Worm (Caenorhabditis elegans) whole organism, L4 larva: ENCODE results near the gene F09E10.5.

Experiments used
- F37D6.2 ChIP-seq: sonication (generic microtip); optimal IDR thresholded peaks from 2 replicates; lab custom pipeline; 2016; ENCODE audit warnings: mild to moderate bottlenecking, missing genetic modification characterization, missing compliant biosample characterization
- T26A8.4 ChIP-seq: fragments of 200-800 bp; sonication (Bioruptor generic); IDR thresholded peaks from 2 replicates; pipeline ENCODE4 v1.3.6; 2022; ENCODE audit warnings: missing genetic modification characterization, missing compliant biosample characterization
- Y48G9A.11 ChIP-seq: fragments of 200-800 bp; sonication (Bioruptor generic); IDR thresholded peaks from 2 replicates; pipeline ENCODE4 v1.3.6; 2022; ENCODE audit warnings: missing genetic modification reagents, missing genetic modification characterization, missing compliant biosample characterization
- Y75B8A.6 ChIP-seq: fragments of 200-800 bp; sonication (Bioruptor generic); IDR thresholded peaks from 2 replicates; pipeline ENCODE4 v1.3.6; 2022; ENCODE audit warnings: missing genetic modification reagents, missing genetic modification characterization, missing compliant biosample characterization
- arid-1 ChIP-seq: fragments of 200-800 bp; sonication (Bioruptor generic); conservative IDR thresholded peaks from 2 replicates; pipeline ENCODE4 v1.3.6; 2022; ENCODE audit warnings: missing genetic modification reagents, missing genetic modification characterization, missing compliant biosample characterization
- ceh-32 ChIP-seq: sonication (generic microtip); optimal IDR thresholded peaks from 2 replicates; lab custom pipeline; 2016; ENCODE audit warnings: mild to moderate bottlenecking, missing genetic modification characterization, missing compliant biosample characterization; ENCODE audit not compliant: poor library complexity
- ceh-82 ChIP-seq: sonication (generic microtip); optimal IDR thresholded peaks from 2 replicates; lab custom pipeline; 2017; ENCODE audit warnings: missing biosample characterization, missing genetic modification characterization
- ctbp-1 ChIP-seq: fragments of 200-800 bp; sonication (Bioruptor generic); IDR thresholded peaks from 2 replicates; pipeline ENCODE4 v1.3.6; 2022; ENCODE audit warnings: missing genetic modification reagents, missing genetic modification characterization, missing compliant biosample characterization
- daf-8 ChIP-seq: fragments of 200-800 bp; sonication (Bioruptor generic); IDR thresholded peaks from 2 replicates; pipeline ENCODE4 v1.3.6; 2022; ENCODE audit warnings: missing genetic modification characterization, missing compliant biosample characterization
- dmd-6 ChIP-seq: fragments of 200-800 bp; sonication (Bioruptor generic); IDR thresholded peaks from 2 replicates; pipeline ENCODE4 v1.3.6; 2022; ENCODE audit warnings: missing genetic modification reagents, missing genetic modification characterization, missing compliant biosample characterization
- dmd-8 ChIP-seq: fragments of 200-800 bp; sonication (Bioruptor generic); IDR thresholded peaks from 2 replicates; pipeline ENCODE4 v1.3.6; 2022; ENCODE audit warnings: missing genetic modification characterization, missing compliant biosample characterization
- dmd-9 ChIP-seq: fragments of 200-800 bp; sonication (Bioruptor generic); IDR thresholded peaks from 2 replicates; pipeline ENCODE4 v1.3.6; 2022; ENCODE audit warnings: missing genetic modification reagents, missing genetic modification characterization, missing compliant biosample characterization
- dpl-1 ChIP-seq: fragments of 150-350 bp; optimal IDR thresholded peaks from 2 replicates; lab custom pipeline; 2014; ENCODE audit warnings: missing biosample characterization, missing genetic modification reagents, missing genetic modification characterization
- duxl-1 ChIP-seq: sonication (generic microtip); optimal IDR thresholded peaks from 2 replicates; lab custom pipeline; 2016; ENCODE audit warnings: mild to moderate bottlenecking, missing genetic modification characterization, moderate library complexity, missing compliant biosample characterization; ENCODE audit not compliant: poor library complexity
- dve-1 ChIP-seq: sonication (generic microtip); optimal IDR thresholded peaks from 2 replicates; lab custom pipeline; 2017; ENCODE audit warnings: antibody characterized with exemption, mild to moderate bottlenecking, missing genetic modification characterization, missing compliant biosample characterization; ENCODE audit not compliant: insufficient read depth
- egl-27 ChIP-seq: sonication (generic microtip); optimal IDR thresholded peaks from 3 replicates; lab custom pipeline; 2017; ENCODE audit warnings: missing biosample characterization, missing genetic modification reagents, missing genetic modification characterization
- fos-1 ChIP-seq: fragments of 150-350 bp; optimal IDR thresholded peaks from 2 replicates; lab custom pipeline; 2014; ENCODE audit warnings: missing biosample characterization, missing genetic modification characterization
- hlh-30 ChIP-seq: sonication (generic microtip); optimal IDR thresholded peaks from 2 replicates; lab custom pipeline; 2017; ENCODE audit warnings: antibody characterized with exemption, mild to moderate bottlenecking, missing genetic modification characterization, missing compliant biosample characterization; ENCODE audit not compliant: insufficient read depth
- hmg-1.1 ChIP-seq: fragments of 200-800 bp; sonication (Bioruptor generic); IDR thresholded peaks from 2 replicates; pipeline ENCODE4 v1.3.6; 2022; ENCODE audit warnings: missing genetic modification reagents, missing genetic modification characterization, missing compliant biosample characterization
- lim-7 ChIP-seq: fragments of 200-800 bp; sonication (Bioruptor generic); IDR thresholded peaks from 2 replicates; pipeline ENCODE4 v1.3.6; 2022; ENCODE audit warnings: missing genetic modification characterization, missing compliant biosample characterization
- lin-1 ChIP-seq: fragments of 200-800 bp; sonication (Bioruptor generic); IDR thresholded peaks from 2 replicates; pipeline ENCODE4 v1.3.6; 2022; ENCODE audit warnings: missing genetic modification reagents, missing genetic modification characterization, missing compliant biosample characterization
- lin-13 ChIP-seq: fragments of 150-350 bp; optimal IDR thresholded peaks from 2 replicates; lab custom pipeline; 2014; ENCODE audit warnings: missing biosample characterization, missing genetic modification reagents, missing genetic modification characterization
- madf-9 ChIP-seq: fragments of 200-800 bp; sonication (Bioruptor generic); conservative IDR thresholded peaks from 2 replicates; pipeline ENCODE4 v1.3.6; 2022; ENCODE audit warnings: missing genetic modification reagents, missing genetic modification characterization, missing compliant biosample characterization
- mdt-29 ChIP-seq: fragments of 200-800 bp; sonication (Bioruptor generic); IDR thresholded peaks from 2 replicates; pipeline ENCODE4 v1.3.6; 2022; ENCODE audit warnings: missing genetic modification reagents, missing genetic modification characterization, missing compliant biosample characterization
- mep-1 ChIP-seq: fragments of 150-350 bp; sonication (generic microtip); optimal IDR thresholded peaks from 3 replicates; lab custom pipeline; 2014; ENCODE audit warnings: missing biosample characterization, missing genetic modification characterization
- mxl-2 ChIP-seq: fragments of 200-800 bp; sonication (Bioruptor generic); conservative IDR thresholded peaks from 2 replicates; pipeline ENCODE4 v1.3.6; 2022; ENCODE audit warnings: missing genetic modification reagents, missing genetic modification characterization, missing compliant biosample characterization
- nhr-10 ChIP-seq: fragments of 150-350 bp; optimal IDR thresholded peaks from 2 replicates; lab custom pipeline; 2014; ENCODE audit warnings: missing biosample characterization, missing genetic modification characterization
- nhr-102 ChIP-seq: sonication (generic microtip); optimal IDR thresholded peaks from 2 replicates; lab custom pipeline; 2016; ENCODE audit warnings: mild to moderate bottlenecking, missing genetic modification characterization, moderate library complexity, missing compliant biosample characterization
- nhr-111 ChIP-seq: fragments of 200-800 bp; sonication (Bioruptor generic); optimal IDR thresholded peaks from 2 replicates; lab custom pipeline; 2018; ENCODE audit warnings: mild to moderate bottlenecking, missing genetic modification characterization, missing compliant biosample characterization
- nhr-25 ChIP-seq: sonication (generic microtip); optimal IDR thresholded peaks from 2 replicates; lab custom pipeline; 2017; ENCODE audit warnings: missing genetic modification characterization, mild to moderate bottlenecking, missing compliant biosample characterization, antibody characterized with exemption, moderate library complexity, borderline replicate concordance; ENCODE audit not compliant: insufficient read depth
- nhr-41 ChIP-seq: fragments of 200-800 bp; sonication (Bioruptor generic); IDR thresholded peaks from 2 replicates; pipeline ENCODE4 v1.3.6; 2022; ENCODE audit warnings: missing genetic modification reagents, missing genetic modification characterization, missing compliant biosample characterization
- nhr-48 ChIP-seq: sonication (generic microtip); optimal IDR thresholded peaks from 2 replicates; lab custom pipeline; 2016; ENCODE audit warnings: mild to moderate bottlenecking, missing genetic modification characterization, missing compliant biosample characterization
- nhr-6 ChIP-seq: fragments of 150-350 bp; optimal IDR thresholded peaks from 2 replicates; lab custom pipeline; 2014; ENCODE audit warnings: missing biosample characterization, missing genetic modification characterization
- pha-4 ChIP-seq, 2 experiments: fragments of 150-350 bp in 1 of 2; fragments of 200-800 bp in 1 of 2; sonication (Bioruptor generic) in 1 of 2; IDR thresholded peaks in 1 of 2; optimal IDR thresholded peaks in 1 of 2; 2 replicates each; pipeline versions ENCODE4 v1.3.6 to Lab custom; 2014 to 2022; ENCODE audit warnings: missing genetic modification characterization in 2 of 2, missing genetic modification reagents in 2 of 2, missing biosample characterization in 1 of 2, missing compliant biosample characterization in 1 of 2
- rbr-2 ChIP-seq: sonication (generic microtip); optimal IDR thresholded peaks from 2 replicates; lab custom pipeline; 2016; ENCODE audit warnings: missing genotype, missing genetic modification characterization, missing compliant biosample characterization
- saeg-2 ChIP-seq: fragments of 200-800 bp; sonication (Bioruptor generic); IDR thresholded peaks from 2 replicates; pipeline ENCODE4 v1.3.6; 2022; ENCODE audit warnings: missing genetic modification reagents, missing genetic modification characterization, missing compliant biosample characterization
- sdz-12 ChIP-seq: fragments of 200-800 bp; sonication (Bioruptor generic); optimal IDR thresholded peaks from 2 replicates; lab custom pipeline; 2018; ENCODE audit warnings: mild to moderate bottlenecking, missing genetic modification characterization, missing compliant biosample characterization
- tra-1 ChIP-seq: fragments of 200-800 bp; sonication (Bioruptor generic); IDR thresholded peaks from 2 replicates; pipeline ENCODE4 v1.3.6; 2022; ENCODE audit warnings: missing genetic modification reagents, missing genetic modification characterization, missing compliant biosample characterization
- unc-39 ChIP-seq: sonication (generic microtip); optimal IDR thresholded peaks from 2 replicates; lab custom pipeline; 2017; ENCODE audit warnings: missing biosample characterization, missing genetic modification characterization
- unc-62 ChIP-seq, 3 experiments: fragments of 150-350 bp in 1 of 3; sonication (generic microtip); optimal IDR thresholded peaks in 2 of 3; peaks in 1 of 3; 1 replicate in 1 of 3; 2 replicates in 2 of 3; lab custom pipeline; 2014 to 2017; ENCODE audit warnings: missing biosample characterization in 3 of 3, missing genetic modification characterization in 3 of 3, missing genetic modification reagents in 3 of 3, missing genotype in 1 of 3
- vab-7 ChIP-seq: fragments of 200-800 bp; sonication (Bioruptor generic); IDR thresholded peaks from 2 replicates; pipeline ENCODE4 v1.3.6; 2022; ENCODE audit warnings: missing genetic modification reagents, missing genetic modification characterization, missing compliant biosample characterization
- zag-1 ChIP-seq: fragments of 150-350 bp; optimal IDR thresholded peaks from 2 replicates; lab custom pipeline; 2014; ENCODE audit warnings: missing biosample characterization, missing genetic modification characterization
- zfp-3 ChIP-seq: fragments of 200-800 bp; sonication (Bioruptor generic); conservative IDR thresholded peaks from 2 replicates; pipeline ENCODE4 v1.3.6; 2022; ENCODE audit warnings: missing genetic modification reagents, missing genetic modification characterization, missing compliant biosample characterization
- zip-11 ChIP-seq: fragments of 200-800 bp; sonication (Bioruptor generic); IDR thresholded peaks from 2 replicates; pipeline ENCODE4 v1.3.6; 2022; ENCODE audit warnings: missing genetic modification characterization, missing compliant biosample characterization

The F09E10.5 gene

DNA sequence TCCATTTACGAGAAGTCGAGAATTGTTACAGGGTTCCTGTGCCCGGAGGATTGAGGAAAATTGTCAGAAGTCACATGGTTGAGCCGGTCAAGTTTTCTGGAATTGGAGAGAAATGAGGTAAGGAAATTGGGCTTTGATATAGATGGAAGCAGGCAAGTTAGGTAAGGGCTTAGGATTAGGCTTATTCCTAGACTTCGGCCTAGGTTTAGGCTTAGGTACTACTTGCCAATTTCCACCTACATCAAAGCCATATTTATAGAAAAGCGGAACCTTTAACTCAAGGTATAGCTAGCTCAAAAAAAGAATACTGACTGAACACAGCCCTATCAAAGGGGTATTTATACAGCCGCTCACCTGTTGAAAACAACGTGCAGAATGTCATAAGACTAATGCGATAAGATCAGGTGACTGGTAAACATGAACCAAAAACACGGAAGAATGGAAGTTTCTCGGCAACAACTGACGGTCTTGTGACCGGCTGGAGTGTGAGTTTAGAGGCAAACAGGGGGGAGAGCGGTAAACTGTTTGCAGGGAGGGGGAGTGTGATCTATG, 10.4 kb upstream of the F09E10.5 start (continued):
- TF ChIP-seq nhr-10 (tag; lab: Kevin White, UChicago): peak; percentile 82
- no peak for TF ChIP-seq zip-11 (GFP tag; lab: Robert Waterston, UW)
- TF ChIP-seq egl-27 (tag; lab: Kevin White, UChicago): no peak
- TF ChIP-seq lin-1 (GFP tag; lab: Robert Waterston, UW): peak; percentile 57; the same call in 1 of the 2 replicates
- TF ChIP-seq duxl-1 (tag; lab: Kevin White, UChicago): no peak
- TF ChIP-seq mep-1: peak; percentile 85
- peak; percentile 89 for TF ChIP-seq dmd-6 (GFP tag; lab: Robert Waterston, UW)
- TF ChIP-seq dpl-1: peak; percentile 18
- peak; percentile 99 for TF ChIP-seq hlh-30 (tag; lab: Kevin White, UChicago)
- TF ChIP-seq nhr-25 (tag; lab: Kevin White, UChicago): peak; percentile 45
- TF ChIP-seq tra-1: peak; percentile 81
- peak; percentile 54; the same call in 1 of the 2 replicates for TF ChIP-seq Y75B8A.6 (GFP tag; lab: Robert Waterston, UW)
- peak in 1 of 2 experiments; percentile 100 for TF ChIP-seq unc-62 (GFP tag; optimal IDR thresholded peaks at IDR 0.05 in 1 of 2; lab: Kevin White, UChicago)
- TF ChIP-seq unc-62 (tag; optimal IDR thresholded peaks at IDR 0.05; lab: Kevin White, UChicago): no peak
- TF ChIP-seq dmd-9 (GFP tag; lab: Robert Waterston, UW): no peak
- no peak for TF ChIP-seq dmd-8 (GFP tag; lab: Robert Waterston, UW)
- peak; percentile 12 for TF ChIP-seq sdz-12
- no peak for TF ChIP-seq Y48G9A.11 (GFP tag; lab: Robert Waterston, UW)
- TF ChIP-seq rbr-2 (tag; lab: Kevin White, UChicago): no peak
- no peak for TF ChIP-seq zfp-3 (GFP tag; lab: Robert Waterston, UW)
- peak; percentile 84 for TF ChIP-seq nhr-102 (tag; lab: Kevin White, UChicago)
- 0 out of 2 replicates have a peak, but pooled peaks have one; percentile 56 for TF ChIP-seq T26A8.4 (GFP tag; lab: Robert Waterston, UW)
- peak; percentile 53 for TF ChIP-seq fos-1
- TF ChIP-seq, all 104 proteins: peak for 40

DNA sequence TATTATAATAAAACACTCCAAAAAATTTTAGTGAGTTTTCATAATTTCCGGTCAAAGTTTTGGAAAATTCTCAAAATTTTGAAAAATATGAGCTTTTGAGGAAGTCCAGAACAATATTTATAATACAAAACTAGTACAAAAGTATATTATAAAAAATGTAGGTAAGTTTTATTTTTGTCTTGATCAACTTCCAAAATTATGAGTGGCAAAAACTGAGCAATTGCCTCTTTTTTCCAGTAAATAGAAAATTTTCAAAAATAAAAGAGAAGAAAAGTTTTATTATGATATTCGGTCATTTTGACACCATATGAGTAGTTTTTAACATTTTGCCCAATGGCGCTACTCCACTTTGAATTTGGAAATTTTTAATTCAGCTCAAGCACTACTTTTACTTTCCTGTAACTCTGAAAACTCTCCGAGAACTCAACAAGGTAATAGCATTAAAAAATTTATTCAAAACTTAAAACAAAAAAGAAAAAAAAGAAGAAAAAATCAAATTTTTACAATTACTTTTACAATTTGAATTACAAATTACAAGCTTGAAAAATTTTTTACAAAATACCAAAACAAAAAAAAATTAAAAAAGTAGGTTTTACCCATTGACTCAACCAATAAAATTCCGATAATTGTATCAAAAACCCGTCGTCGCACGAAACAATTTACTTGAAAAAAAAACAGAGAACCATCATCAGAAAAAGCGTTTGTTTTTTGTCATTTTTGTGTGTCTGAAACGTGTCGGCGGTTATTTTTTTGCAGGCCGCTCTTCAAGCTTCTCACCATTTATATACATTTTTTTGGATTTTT, 9.7 kb upstream of the F09E10.5 start:
- TF ChIP-seq madf-9 (GFP tag; lab: Robert Waterston, UW) (no peak), nhr-10 (tag; lab: Kevin White, UChicago) (peak; percentile 84), lin-13 (no peak), unc-39 (no peak), ceh-32 (tag; lab: Kevin White, UChicago) (no peak), zag-1 (tag; lab: Kevin White, UChicago) (no peak), nhr-111 (GFP tag; lab: Kevin White, UChicago) (peak; percentile 52), saeg-2 (GFP tag; lab: Robert Waterston, UW) (no peak), pha-4 (GFP tag; IDR thresholded peaks at IDR 0.05; lab: Robert Waterston, UW) (peak; percentile 49; the same call in 1 of the 2 replicates), pha-4 (tag; optimal IDR thresholded peaks at IDR 0.05; lab: Kevin White, UChicago) (peak; percentile 86), ctbp-1 (GFP tag; lab: Robert Waterston, UW) (no peak), sdz-12 (peak; percentile 82), nhr-48 (tag; lab: Kevin White, UChicago) (no peak), mxl-2 (GFP tag; lab: Robert Waterston, UW) (no peak), ceh-82 (tag; lab: Kevin White, UChicago) (no peak), daf-8 (no peak), hlh-30 (tag; lab: Kevin White, UChicago) (no peak), Y48G9A.11 (GFP tag; lab: Robert Waterston, UW) (no peak), hmg-1.1 (GFP tag; lab: Robert Waterston, UW) (0 out of 2 replicates have a peak, but pooled peaks have one; percentile 11), arid-1 (no peak), nhr-25 (tag; lab: Kevin White, UChicago) (no peak), nhr-102 (tag; lab: Kevin White, UChicago) (peak; percentile 17), mdt-29 (GFP tag; lab: Robert Waterston, UW) (peak; percentile 72), dve-1 (tag; lab: Kevin White, UChicago) (peak; percentile 65), nhr-41 (GFP tag; lab: Robert Waterston, UW) (0 out of 2 replicates have a peak, but pooled peaks have one; percentile 9), nhr-6 (tag; lab: Kevin White, UChicago) (no peak), vab-7 (GFP tag; lab: Robert Waterston, UW) (0 out of 2 replicates have a peak, but pooled peaks have one; percentile 3), lim-7 (GFP tag; lab: Robert Waterston, UW) (no peak), F37D6.2 (tag; lab: Kevin White, UChicago) (no peak)
